Worm (Caenorhabditis elegans) whole organism, L3 larva: ENCODE results near the gene Y46G5A.15.

ENCODE experiments used
- ama-1 ChIP-seq: fragments of 150-350 bp; optimal IDR thresholded peaks from 2 replicates; lab custom pipeline; 2018
- jun-1 ChIP-seq: fragments of 150-350 bp; optimal IDR thresholded peaks from 2 replicates; lab custom pipeline; 2014; ENCODE audit warnings: missing biosample characterization, missing genetic modification reagents, missing genetic modification characterization
- nhr-11 ChIP-seq: fragments of 150-350 bp; optimal IDR thresholded peaks from 2 replicates; lab custom pipeline; 2014; ENCODE audit warnings: missing biosample characterization, missing genetic modification characterization
- nhr-28 ChIP-seq: fragments of 150-350 bp; optimal IDR thresholded peaks from 2 replicates; lab custom pipeline; 2014; ENCODE audit warnings: missing biosample characterization, missing genetic modification characterization
- nhr-43 ChIP-seq: sonication (generic microtip); optimal IDR thresholded peaks from 2 replicates; lab custom pipeline; 2016; ENCODE audit warnings: mild to moderate bottlenecking, missing genetic modification characterization, missing compliant biosample characterization; ENCODE audit not compliant: poor library complexity, severe bottlenecking
- nhr-76 ChIP-seq: fragments of 150-350 bp; sonication (generic microtip); optimal IDR thresholded peaks from 5 replicates; lab custom pipeline; 2014; ENCODE audit warnings: missing biosample characterization, missing genetic modification characterization
- nhr-77 ChIP-seq: fragments of 150-350 bp; optimal IDR thresholded peaks from 2 replicates; lab custom pipeline; 2014; ENCODE audit warnings: missing biosample characterization, missing genetic modification characterization
- sea-2 ChIP-seq: fragments of 150-350 bp; sonication (generic microtip); optimal IDR thresholded peaks from 4 replicates; lab custom pipeline; 2014; ENCODE audit warnings: missing biosample characterization, missing genetic modification reagents, missing genetic modification characterization
- snpc-4 ChIP-seq: fragments of 150-350 bp; optimal IDR thresholded peaks from 2 replicates; lab custom pipeline; 2014; ENCODE audit warnings: missing biosample characterization, missing genetic modification characterization
- unc-62 ChIP-seq: fragments of 150-350 bp; sonication (generic microtip); optimal IDR thresholded peaks from 4 replicates; lab custom pipeline; 2014; ENCODE audit warnings: missing biosample characterization, missing genetic modification reagents, missing genetic modification characterization
- zag-1 ChIP-seq: fragments of 150-350 bp; optimal IDR thresholded peaks from 2 replicates; lab custom pipeline; 2014; ENCODE audit warnings: missing biosample characterization, missing genetic modification characterization

DNA sequence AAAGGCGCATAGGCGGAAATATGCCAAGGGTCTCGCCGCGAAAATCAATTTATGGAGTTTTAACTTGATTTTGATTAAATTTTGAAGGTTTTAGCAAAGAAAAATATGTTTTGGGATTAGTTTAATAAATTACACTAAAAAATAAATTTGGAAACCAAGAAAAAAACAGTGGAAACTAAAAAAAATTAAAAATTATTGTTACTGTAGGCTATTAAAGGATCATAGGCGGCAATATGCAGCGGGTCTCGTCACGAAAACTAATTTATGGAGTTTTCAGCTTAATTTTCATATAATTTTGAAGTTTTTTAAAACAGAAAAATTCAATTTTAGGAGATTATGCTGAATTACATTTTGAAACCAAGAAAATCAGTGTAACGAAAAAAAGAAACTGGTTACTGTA is 23.5 kb upstream of the Y46G5A.15 start:
- no peak for TF ChIP-seq ama-1 (lab: Kevin White, UChicago)
- no peak for TF ChIP-seq nhr-43 (tag; lab: Kevin White, UChicago)
- TF ChIP-seq nhr-77: no peak
- TF ChIP-seq jun-1: no peak
- no peak for TF ChIP-seq sea-2 (GFP tag; lab: Kevin White, UChicago)
- no peak for TF ChIP-seq nhr-76 (tag; lab: Kevin White, UChicago)
- no peak for TF ChIP-seq snpc-4 (tag; lab: Kevin White, UChicago)
- no peak for TF ChIP-seq unc-62 (GFP tag; lab: Kevin White, UChicago)
- TF ChIP-seq nhr-28 (tag; lab: Kevin White, UChicago): no peak
- no peak for TF ChIP-seq nhr-11 (tag; lab: Kevin White, UChicago)
- TF ChIP-seq zag-1 (tag; lab: Kevin White, UChicago): no peak
